Worm (Caenorhabditis elegans) whole organism, midembryonic: ENCODE results near the gene nspd-2.

Experiments
- T22C8.4 ChIP-seq: fragments of 200-800 bp; sonication (Bioruptor generic); IDR thresholded peaks from 2 replicates; pipeline ENCODE4 v1.3.6; 2022; ENCODE audit warnings: missing genetic modification characterization, missing compliant biosample characterization
- cog-1 ChIP-seq: sonication (generic microtip); optimal IDR thresholded peaks from 2 replicates; lab custom pipeline; 2016; ENCODE audit warnings: missing genetic modification characterization, missing compliant biosample characterization
- flt-1 ChIP-seq: fragments of 200-800 bp; sonication (Bioruptor generic); IDR thresholded peaks from 2 replicates; pipeline ENCODE4 v1.3.6; 2022; ENCODE audit warnings: missing genetic modification characterization, missing compliant biosample characterization
- klf-2 ChIP-seq: fragments of 200-800 bp; sonication (Bioruptor generic); conservative IDR thresholded peaks from 2 replicates; pipeline ENCODE4 v1.3.6; 2022; ENCODE audit warnings: missing genetic modification reagents, missing genetic modification characterization, missing compliant biosample characterization
- med-1 ChIP-seq: sonication (generic microtip); optimal IDR thresholded peaks from 2 replicates; lab custom pipeline; 2017; ENCODE audit warnings: missing genetic modification characterization, mild to moderate bottlenecking, missing compliant biosample characterization, antibody characterized with exemption, missing genetic modification reagents; ENCODE audit not compliant: insufficient read depth
- ref-1 ChIP-seq: fragments of 200-800 bp; sonication (Bioruptor generic); conservative IDR thresholded peaks from 2 replicates; pipeline ENCODE4 v1.3.6; 2022; ENCODE audit warnings: missing genetic modification reagents, missing genetic modification characterization, missing compliant biosample characterization
- tab-1 ChIP-seq: fragments of 200-800 bp; sonication (Bioruptor generic); IDR thresholded peaks from 2 replicates; pipeline ENCODE4 v1.3.6; 2022; ENCODE audit warnings: missing genetic modification characterization, missing compliant biosample characterization
- ztf-23 ChIP-seq: fragments of 200-800 bp; sonication (Bioruptor generic); IDR thresholded peaks from 2 replicates; pipeline ENCODE4 v1.3.6; 2022; ENCODE audit warnings: missing genetic modification reagents, missing genetic modification characterization, missing compliant biosample characterization
- ztf-29 ChIP-seq: fragments of 200-800 bp; sonication (Bioruptor generic); IDR thresholded peaks from 2 replicates; pipeline ENCODE4 v1.3.6; 2022; ENCODE audit warnings: missing genetic modification reagents, missing genetic modification characterization, missing compliant biosample characterization

DNA sequence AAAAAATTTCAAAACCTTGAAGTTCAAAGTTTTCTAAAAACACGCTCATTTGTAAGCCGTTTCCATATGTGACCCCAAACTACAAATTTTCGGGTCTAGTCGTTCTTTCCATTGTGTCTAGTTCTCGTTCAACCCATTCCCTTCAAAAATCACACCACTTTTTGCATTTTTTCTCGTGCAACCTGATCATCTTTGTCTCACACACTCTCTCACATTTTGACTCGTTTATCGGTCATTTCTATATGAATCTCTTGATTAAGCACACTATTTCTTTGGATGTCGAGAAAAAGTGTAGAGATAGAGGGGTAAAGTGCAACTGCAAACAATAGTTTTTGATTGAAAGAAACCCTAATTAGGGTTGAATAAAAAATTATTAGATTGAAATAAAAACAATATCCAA, 40.3 kb upstream of the nspd-2 start:
- TF ChIP-seq flt-1, result no peak
- no peak for TF ChIP-seq klf-2 (GFP tag; lab: Robert Waterston, UW)
- TF ChIP-seq T22C8.4 (GFP tag; lab: Robert Waterston, UW), result no peak
- no peak for TF ChIP-seq ztf-29
- no peak for TF ChIP-seq ref-1
- no peak for TF ChIP-seq med-1 (GFP tag; lab: Kevin White, UChicago)
- no peak for TF ChIP-seq tab-1
- TF ChIP-seq ztf-23 (GFP tag; lab: Robert Waterston, UW), result no peak
- no peak for TF ChIP-seq cog-1
